Fruit fly (Drosophila melanogaster) whole organism, embryonic: ENCODE results near the gene Gk1.
A peak's percentile ranks its signal among the peaks of the same experiment; 100 is the strongest.

Experiments used
- CG12659 ChIP-seq: fragments of 200-800 bp; sonication (Bioruptor generic); optimal IDR thresholded peaks from 3 replicates; lab custom pipeline; 2017; ENCODE audit warnings: mild to moderate bottlenecking, missing biosample characterization, missing genetic modification reagents, missing genetic modification characterization
- CG3065 ChIP-seq: fragments of 200-800 bp; sonication (Bioruptor generic); optimal IDR thresholded peaks from 2 replicates; lab custom pipeline; 2016; ENCODE audit warnings: missing biosample characterization, missing genetic modification characterization
- CG3995 ChIP-seq: fragments of 200-800 bp; sonication (Bioruptor generic); optimal IDR thresholded peaks from 3 replicates; lab custom pipeline; 2016; ENCODE audit warnings: missing biosample characterization, missing genetic modification characterization
- CG4707 ChIP-seq: fragments of 200-800 bp; sonication (Bioruptor generic); optimal IDR thresholded peaks from 2 replicates; lab custom pipeline; 2018; ENCODE audit warnings: missing biosample characterization, mild to moderate bottlenecking, missing genetic modification characterization, moderate library complexity
- CG6813 ChIP-seq: fragments of 200-800 bp; sonication (Bioruptor generic); optimal IDR thresholded peaks from 2 replicates; lab custom pipeline; 2017; ENCODE audit warnings: missing biosample characterization, missing genetic modification characterization, mild to moderate bottlenecking, moderate library complexity, missing genetic modification reagents
- CG8478 ChIP-seq: fragments of >200 bp; optimal IDR thresholded peaks from 2 replicates; lab custom pipeline; 2018
- Hr39 ChIP-seq: fragments of >200 bp; optimal IDR thresholded peaks from 2 replicates; lab custom pipeline; 2017
- gce ChIP-seq: fragments of 200-800 bp; sonication (Bioruptor generic); IDR thresholded peaks from 3 replicates; pipeline ENCODE4 v1.3.6; 2022; ENCODE audit warnings: missing biosample characterization, missing genetic modification characterization
- slbo ChIP-seq: fragments of 200-800 bp; sonication (Bioruptor generic); IDR thresholded peaks from 2 replicates; pipeline ENCODE4 v1.3.6; 2022; ENCODE audit warnings: missing biosample characterization, missing genetic modification characterization

- TF ChIP-seq CG3065 (GFP tag; lab: Kevin White, UChicago) (no peak), slbo (GFP tag; lab: Robert Waterston, UW) (peak; percentile 23; the same call in 1 of the 2 replicates), CG6813 (GFP tag; lab: Kevin White, UChicago) (peak; percentile 40), CG12659 (GFP tag; lab: Kevin White, UChicago) (peak; percentile 20), CG3995 (no peak), CG4707 (GFP tag; lab: Kevin White, UChicago) (no peak), Hr39 (lab: Kevin White, UChicago) (no peak), gce (GFP tag; lab: Robert Waterston, UW) (peak; percentile 27; the same call in 1 of the 3 replicates), CG8478 (lab: Kevin White, UChicago) (peak; percentile 86)
These were observed 18.6 kb upstream of the Gk1 start for dm6 chr3L:224004-224951.
